Fruit fly (Drosophila melanogaster) whole organism, prepupa: ENCODE data around the gene CG42495.

Experiments used
- Blimp-1 ChIP-seq: fragments of 200-800 bp; sonication (Bioruptor generic); optimal IDR thresholded peaks from 3 replicates; lab custom pipeline; 2017; ENCODE audit warnings: missing biosample characterization, missing genetic modification characterization, mild to moderate bottlenecking, moderate library complexity, missing genetic modification reagents
- CG10631 ChIP-seq: fragments of 200-800 bp; sonication (Bioruptor generic); optimal IDR thresholded peaks from 2 replicates; lab custom pipeline; 2016; ENCODE audit warnings: missing biosample characterization, missing genetic modification characterization
- CG10669 ChIP-seq: fragments of 200-800 bp; sonication (Bioruptor generic); optimal IDR thresholded peaks from 3 replicates; lab custom pipeline; 2018; ENCODE audit warnings: missing biosample characterization, mild to moderate bottlenecking, missing genetic modification characterization, moderate library complexity
- CG11294 ChIP-seq: fragments of 200-800 bp; sonication (Bioruptor generic); IDR thresholded peaks from 2 replicates; pipeline ENCODE4 v1.3.6; 2022; ENCODE audit warnings: missing biosample characterization, missing genetic modification characterization
- CG11762 ChIP-seq: fragments of 200-800 bp; sonication (Bioruptor generic); optimal IDR thresholded peaks from 3 replicates; lab custom pipeline; 2016; ENCODE audit warnings: missing biosample characterization, missing genetic modification characterization; ENCODE audit not compliant: insufficient read depth
- CG11902 ChIP-seq: fragments of 200-800 bp; sonication (Bioruptor generic); optimal IDR thresholded peaks from 3 replicates; lab custom pipeline; 2016; ENCODE audit warnings: missing biosample characterization, missing genetic modification characterization
- CG15336 ChIP-seq: fragments of 200-800 bp; sonication (Bioruptor generic); IDR thresholded peaks from 2 replicates; pipeline ENCODE4 v1.3.6; 2022; ENCODE audit warnings: missing biosample characterization, missing genetic modification characterization
- CG1621 ChIP-seq: fragments of 200-800 bp; sonication (Bioruptor generic); optimal IDR thresholded peaks from 3 replicates; lab custom pipeline; 2018; ENCODE audit warnings: missing biosample characterization, mild to moderate bottlenecking, missing genetic modification characterization
- CG3032 ChIP-seq: fragments of 200-800 bp; optimal IDR thresholded peaks from 2 replicates; lab custom pipeline; 2019; ENCODE audit warnings: missing biosample characterization, mild to moderate bottlenecking, missing genetic modification characterization, moderate library complexity
- CG31627 ChIP-seq: fragments of 200-800 bp; sonication (Bioruptor generic); optimal IDR thresholded peaks from 3 replicates; lab custom pipeline; 2016; ENCODE audit warnings: missing biosample characterization, missing genetic modification characterization
- CG32006 ChIP-seq: fragments of 200-800 bp; sonication (Bioruptor generic); optimal IDR thresholded peaks from 3 replicates; lab custom pipeline; 2017; ENCODE audit warnings: missing biosample characterization, mild to moderate bottlenecking, missing genetic modification characterization
- CG34406 ChIP-seq: fragments of 200-800 bp; sonication (Bioruptor generic); optimal IDR thresholded peaks from 3 replicates; lab custom pipeline; 2016; ENCODE audit warnings: missing biosample characterization, missing genetic modification characterization
- CG3919 ChIP-seq: fragments of 200-800 bp; sonication (Bioruptor generic); optimal IDR thresholded peaks from 3 replicates; lab custom pipeline; 2016; ENCODE audit warnings: missing biosample characterization, missing genetic modification characterization
- CG6163 ChIP-seq: fragments of 200-800 bp; sonication (Bioruptor generic); IDR thresholded peaks from 3 replicates; pipeline ENCODE4 v1.3.6; 2022; ENCODE audit warnings: missing biosample characterization, missing genetic modification characterization
- CG6276 ChIP-seq: fragments of 200-800 bp; sonication (Bioruptor generic); optimal IDR thresholded peaks from 2 replicates; lab custom pipeline; 2017; ENCODE audit warnings: missing biosample characterization, mild to moderate bottlenecking, missing genetic modification characterization
- CG6792 ChIP-seq: fragments of 200-800 bp; sonication (Bioruptor generic); optimal IDR thresholded peaks from 3 replicates; lab custom pipeline; 2016; ENCODE audit warnings: missing biosample characterization, missing genetic modification characterization
- CG6808 ChIP-seq: fragments of 200-800 bp; sonication (Bioruptor generic); optimal IDR thresholded peaks from 3 replicates; lab custom pipeline; 2017; ENCODE audit warnings: missing biosample characterization, missing genetic modification characterization, mild to moderate bottlenecking, moderate library complexity, missing genetic modification reagents
- CG6854 ChIP-seq: fragments of 200-800 bp; sonication (Bioruptor generic); optimal IDR thresholded peaks from 2 replicates; lab custom pipeline; 2017; ENCODE audit warnings: missing biosample characterization, mild to moderate bottlenecking, missing genetic modification characterization
- CG7368 ChIP-seq: fragments of 200-800 bp; sonication (Bioruptor generic); optimal IDR thresholded peaks from 3 replicates; lab custom pipeline; 2016; ENCODE audit warnings: missing biosample characterization, missing genetic modification characterization
- CG8119 ChIP-seq: fragments of 200-800 bp; sonication (Bioruptor generic); IDR thresholded peaks from 3 replicates; pipeline ENCODE4 v1.3.6; 2022; ENCODE audit warnings: missing biosample characterization, missing genetic modification characterization
- CG8319 ChIP-seq: fragments of 200-800 bp; sonication (Bioruptor generic); optimal IDR thresholded peaks from 3 replicates; lab custom pipeline; 2016; ENCODE audit warnings: missing biosample characterization, missing genetic modification characterization
- CG8632 ChIP-seq: fragments of 200-800 bp; sonication (Bioruptor generic); optimal IDR thresholded peaks from 3 replicates; lab custom pipeline; 2016; ENCODE audit warnings: missing biosample characterization, missing genetic modification characterization
- Eip78C ChIP-seq: fragments of 200-800 bp; sonication (Bioruptor generic); peaks from one replicate; lab custom pipeline; 2016; ENCODE audit warnings: missing biosample characterization, missing genetic modification characterization
- Ets21C ChIP-seq: fragments of 200-800 bp; sonication (Bioruptor generic); optimal IDR thresholded peaks from 3 replicates; lab custom pipeline; 2016; ENCODE audit warnings: missing biosample characterization, missing genetic modification characterization
- Ets96B ChIP-seq: fragments of 200-800 bp; optimal IDR thresholded peaks from 2 replicates; lab custom pipeline; 2019; ENCODE audit warnings: missing biosample characterization, mild to moderate bottlenecking, missing genetic modification characterization, moderate library complexity
- Hr38 ChIP-seq: sonication (Bioruptor generic); optimal IDR thresholded peaks from 2 replicates; lab custom pipeline; 2016; ENCODE audit warnings: missing biosample characterization, missing genetic modification characterization
- Hr4 ChIP-seq: fragments of 200-800 bp; sonication (Bioruptor generic); optimal IDR thresholded peaks from 3 replicates; lab custom pipeline; 2016; ENCODE audit warnings: missing biosample characterization, missing genetic modification characterization
- Met ChIP-seq: fragments of 200-800 bp; sonication (Bioruptor generic); optimal IDR thresholded peaks from 3 replicates; lab custom pipeline; 2016; ENCODE audit warnings: missing biosample characterization, missing genetic modification characterization
- OdsH ChIP-seq: fragments of 200-800 bp; sonication (Bioruptor generic); optimal IDR thresholded peaks from 3 replicates; lab custom pipeline; 2016; ENCODE audit warnings: missing biosample characterization, missing genetic modification characterization
- Sox14 ChIP-seq: fragments of 200-800 bp; sonication (Bioruptor generic); optimal IDR thresholded peaks from 3 replicates; lab custom pipeline; 2016; ENCODE audit warnings: missing biosample characterization, missing genetic modification characterization
- achi ChIP-seq: fragments of 200-800 bp; sonication (Bioruptor generic); optimal IDR thresholded peaks from 3 replicates; lab custom pipeline; 2016; ENCODE audit warnings: missing biosample characterization, missing genetic modification characterization
- acj6 ChIP-seq: fragments of 200-800 bp; sonication (Bioruptor generic); optimal IDR thresholded peaks from 3 replicates; lab custom pipeline; 2016; ENCODE audit warnings: missing biosample characterization, missing genetic modification characterization
- dsx ChIP-seq: fragments of 200-800 bp; optimal IDR thresholded peaks from 3 replicates; lab custom pipeline; 2019; ENCODE audit warnings: missing biosample characterization, mild to moderate bottlenecking, missing genetic modification characterization, moderate library complexity; ENCODE audit not compliant: poor library complexity, severe bottlenecking
- esn ChIP-seq: fragments of 200-800 bp; sonication (Bioruptor generic); optimal IDR thresholded peaks from 2 replicates; lab custom pipeline; 2016; ENCODE audit warnings: missing biosample characterization, mild to moderate bottlenecking, missing genetic modification characterization, moderate library complexity
- fd59A ChIP-seq: fragments of 200-800 bp; sonication (Bioruptor generic); optimal IDR thresholded peaks from 2 replicates; lab custom pipeline; 2017; ENCODE audit warnings: missing biosample characterization, mild to moderate bottlenecking, missing genetic modification characterization, missing genetic modification reagents
- fd85E ChIP-seq: fragments of 200-800 bp; sonication (Bioruptor generic); optimal IDR thresholded peaks from 3 replicates; lab custom pipeline; 2016; ENCODE audit warnings: missing biosample characterization, missing genetic modification characterization
- net ChIP-seq: fragments of 200-800 bp; sonication (Bioruptor generic); optimal IDR thresholded peaks from 3 replicates; lab custom pipeline; 2016; ENCODE audit warnings: missing biosample characterization, missing genetic modification characterization
- pdm3 ChIP-seq: fragments of 200-800 bp; sonication (Bioruptor generic); optimal IDR thresholded peaks from 3 replicates; lab custom pipeline; 2016; ENCODE audit warnings: missing biosample characterization, missing genetic modification characterization
- salr ChIP-seq, 2 experiments: fragments of 200-800 bp; sonication (Bioruptor generic); optimal IDR thresholded peaks; 3 replicates each; lab custom pipeline; 2016 to 2018; ENCODE audit warnings: missing biosample characterization in 2 of 2, missing genetic modification characterization in 2 of 2, mild to moderate bottlenecking in 1 of 2
- spab ChIP-seq: fragments of 200-800 bp; sonication (Bioruptor generic); optimal IDR thresholded peaks from 2 replicates; lab custom pipeline; 2017; ENCODE audit warnings: missing biosample characterization, mild to moderate bottlenecking, missing genetic modification characterization, missing genetic modification reagents
- ss ChIP-seq, 2 experiments: fragments of 200-800 bp; sonication (Bioruptor generic); optimal IDR thresholded peaks; 2 replicates in 1 of 2; 3 replicates in 1 of 2; lab custom pipeline; 2017 to 2018; ENCODE audit warnings: mild to moderate bottlenecking in 2 of 2, missing biosample characterization in 2 of 2, missing genetic modification characterization in 2 of 2, moderate library complexity in 1 of 2
- svp ChIP-seq: fragments of 200-800 bp; sonication (Bioruptor generic); peaks from one replicate; lab custom pipeline; 2016; ENCODE audit warnings: missing biosample characterization, missing genetic modification characterization
- topi ChIP-seq: fragments of 200-800 bp; sonication (Bioruptor generic); optimal IDR thresholded peaks from 3 replicates; lab custom pipeline; 2016; ENCODE audit warnings: missing biosample characterization, missing genetic modification characterization
- vri ChIP-seq: fragments of 200-800 bp; sonication (Bioruptor generic); optimal IDR thresholded peaks from 3 replicates; lab custom pipeline; 2016; ENCODE audit warnings: missing biosample characterization, mild to moderate bottlenecking, missing genetic modification characterization

CG42495 gene

DNA sequence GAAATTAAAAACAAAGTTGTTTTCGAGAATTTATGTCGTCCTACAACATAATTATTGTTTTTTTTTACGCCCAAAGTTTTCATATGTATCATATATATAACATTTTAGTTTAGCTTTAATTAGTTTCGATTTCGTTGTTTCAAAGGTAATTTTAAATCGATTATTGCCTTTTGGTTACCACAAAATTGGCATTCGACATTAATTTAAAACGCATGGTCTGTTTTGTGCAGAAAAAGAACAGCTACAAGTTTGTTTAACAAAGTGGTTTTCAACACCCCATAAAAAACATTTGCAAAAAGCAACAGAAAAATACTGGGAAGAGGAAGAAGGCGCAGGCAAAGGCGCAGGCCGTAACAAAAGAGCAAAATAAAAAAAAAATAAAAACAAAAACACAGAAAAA, 28.7 kb upstream of the CG42495 start:
- TF ChIP-seq svp (GFP tag; lab: Kevin White, UChicago) (peak; percentile 19), CG7368 (GFP tag; lab: Kevin White, UChicago) (no peak), CG6276 (GFP tag; lab: Kevin White, UChicago) (peak; percentile 10), CG10631 (GFP tag; lab: Kevin White, UChicago) (peak; percentile 2), CG6808 (GFP tag; lab: Kevin White, UChicago) (no peak), acj6 (GFP tag; lab: Kevin White, UChicago) (no peak), Met (peak; percentile 17), esn (GFP tag; lab: Kevin White, UChicago) (peak; percentile 13), achi (GFP tag; lab: Kevin White, UChicago) (peak; percentile 30), Hr4 (peak; percentile 42), CG11294 (GFP tag; lab: Robert Waterston, UW) (no peak), Ets96B (no peak), OdsH (GFP tag; lab: Kevin White, UChicago) (no peak), CG15336 (GFP tag; lab: Robert Waterston, UW) (peak; percentile 27; the same call in 1 of the 2 replicates), CG1621 (no peak), CG32006 (GFP tag; lab: Kevin White, UChicago) (peak; percentile 60), CG6163 (GFP tag; lab: Robert Waterston, UW) (no peak), CG8319 (GFP tag; lab: Kevin White, UChicago) (no peak), net (GFP tag; lab: Kevin White, UChicago) (no peak), CG31627 (GFP tag; lab: Kevin White, UChicago) (no peak), CG34406 (peak; percentile 4), CG8632 (GFP tag; lab: Kevin White, UChicago) (no peak), Eip78C (peak; percentile 77), Hr38 (GFP tag; lab: Kevin White, UChicago) (no peak), salr (GFP tag; optimal IDR thresholded peaks at IDR 0.05; lab: Kevin White, UChicago) (peak in 1 of 2 experiments; percentile 11)

DNA sequence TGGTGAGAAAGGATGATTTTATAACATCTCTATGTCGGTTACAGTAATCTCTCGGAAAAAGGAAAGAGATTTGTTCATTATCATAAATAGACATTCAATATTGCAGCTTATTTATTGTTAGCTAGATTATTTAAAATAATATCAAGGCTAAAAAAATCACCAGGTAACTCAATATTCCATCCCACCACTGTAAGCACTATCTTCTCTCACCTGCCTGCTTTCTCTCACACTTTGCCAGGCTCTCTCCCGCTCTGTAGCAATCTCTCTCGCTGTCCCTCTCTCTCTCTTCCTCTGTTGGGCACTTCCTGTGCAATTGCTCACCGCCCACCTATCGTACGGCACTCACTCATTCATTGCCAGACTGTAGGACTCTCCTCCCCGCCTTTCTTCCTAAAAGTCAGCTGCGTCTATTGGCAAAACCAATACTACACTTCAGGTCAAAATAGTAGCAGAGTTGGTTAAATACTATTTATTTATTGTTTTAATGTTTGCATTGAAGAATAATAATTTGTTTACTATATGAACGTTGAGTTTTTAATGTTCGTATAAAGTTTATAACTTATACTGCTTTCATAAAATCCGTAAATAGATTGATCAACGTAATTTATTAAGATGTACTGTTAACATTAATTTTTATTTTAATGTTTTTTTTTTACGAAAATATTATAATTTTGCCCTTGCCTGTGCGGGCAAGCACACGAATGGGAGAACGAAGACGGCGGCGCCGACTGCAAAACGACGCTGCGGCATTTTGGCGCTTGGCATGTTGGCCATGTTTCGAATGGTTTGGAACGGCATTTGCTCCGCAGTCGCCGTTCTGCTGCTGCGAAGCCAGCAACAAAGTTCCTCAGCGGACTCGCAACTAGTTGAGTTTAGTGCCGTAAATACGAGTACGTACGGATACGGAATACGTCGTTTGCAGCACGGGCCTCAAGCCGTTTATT, 26.3 kb upstream of the CG42495 start:
- TF ChIP-seq achi (GFP tag; lab: Kevin White, UChicago) (peak; percentile 95), CG10631 (GFP tag; lab: Kevin White, UChicago) (peak; percentile 84), CG7368 (GFP tag; lab: Kevin White, UChicago) (peak; percentile 82), svp (GFP tag; lab: Kevin White, UChicago) (peak; percentile 92), CG8319 (GFP tag; lab: Kevin White, UChicago) (peak; percentile 81), fd85E (GFP tag; lab: Kevin White, UChicago) (peak; percentile 63), acj6 (GFP tag; lab: Kevin White, UChicago) (peak; percentile 96), Eip78C (peak; percentile 96), Hr4 (peak; percentile 99), Ets96B (peak; percentile 79), Blimp-1 (GFP tag; lab: Kevin White, UChicago) (peak; percentile 60), CG6792 (GFP tag; lab: Kevin White, UChicago) (peak; percentile 76), CG10669 (GFP tag; lab: Kevin White, UChicago) (peak; percentile 68), CG6808 (GFP tag; lab: Kevin White, UChicago) (peak; percentile 68), topi (GFP tag; lab: Kevin White, UChicago) (peak; percentile 92), CG6276 (GFP tag; lab: Kevin White, UChicago) (peak; percentile 90), Ets21C (GFP tag; lab: Kevin White, UChicago) (peak; percentile 83), CG3919 (GFP tag; lab: Kevin White, UChicago) (peak; percentile 98), fd59A (GFP tag; lab: Kevin White, UChicago) (peak; percentile 72), CG11902 (peak; percentile 86), pdm3 (GFP tag; lab: Kevin White, UChicago) (peak; percentile 94), CG8119 (GFP tag; lab: Robert Waterston, UW) (peak; percentile 97), Sox14 (GFP tag; lab: Kevin White, UChicago) (peak; percentile 96), CG3032 (tag; lab: Kevin White, UChicago) (peak; percentile 75), vri (peak; percentile 81), CG6163 (GFP tag; lab: Robert Waterston, UW) (peak; percentile 99), CG11294 (GFP tag; lab: Robert Waterston, UW) (peak; percentile 97), ss (GFP tag; optimal IDR thresholded peaks at IDR 0.05; lab: Kevin White, UChicago) (peak; percentile 45 to 70), CG1621 (peak; percentile 71), OdsH (GFP tag; lab: Kevin White, UChicago) (peak; percentile 97), CG6854 (GFP tag; lab: Kevin White, UChicago) (peak; percentile 56), CG32006 (GFP tag; lab: Kevin White, UChicago) (peak; percentile 94), spab (GFP tag; lab: Kevin White, UChicago) (peak; percentile 69), salr (GFP tag; optimal IDR thresholded peaks at IDR 0.05; lab: Kevin White, UChicago) (peak; percentile 74 to 92), dsx (peak; percentile 68), CG11762 (peak; percentile 88)
